Worm (Caenorhabditis elegans) whole organism, L2 larva: Measurements from ENCODE around the gene dnj-7.

Source experiments
- C34F6.9 ChIP-seq: fragments of 150-350 bp; optimal IDR thresholded peaks from 2 replicates; lab custom pipeline; 2014; ENCODE audit warnings: missing biosample characterization, missing genetic modification characterization
- F13H6.1 ChIP-seq: sonication (generic microtip); optimal IDR thresholded peaks from 2 replicates; lab custom pipeline; 2016; ENCODE audit warnings: missing genetic modification characterization, missing compliant biosample characterization
- R02D3.7 ChIP-seq: fragments of 150-350 bp; optimal IDR thresholded peaks from 2 replicates; lab custom pipeline; 2014; ENCODE audit warnings: missing biosample characterization, missing genetic modification characterization
- Y55F3AM.14 ChIP-seq: fragments of 200-800 bp; sonication (Bioruptor generic); optimal IDR thresholded peaks from 2 replicates; lab custom pipeline; 2018; ENCODE audit warnings: mild to moderate bottlenecking, missing genetic modification characterization, missing compliant biosample characterization
- ZK546.5 ChIP-seq: sonication (generic microtip); optimal IDR thresholded peaks from 2 replicates; lab custom pipeline; 2017; ENCODE audit warnings: missing biosample characterization, missing genetic modification characterization
- alr-1 ChIP-seq: fragments of 150-350 bp; optimal IDR thresholded peaks from 2 replicates; lab custom pipeline; 2014; ENCODE audit warnings: missing biosample characterization, missing genetic modification characterization
- aly-2 ChIP-seq: fragments of 150-350 bp; optimal IDR thresholded peaks from 2 replicates; lab custom pipeline; 2014; ENCODE audit warnings: missing biosample characterization, missing genetic modification characterization
- ama-1 ChIP-seq: fragments of 150-350 bp; optimal IDR thresholded peaks from 2 replicates; lab custom pipeline; 2018; ENCODE audit warnings: inconsistent platforms
- blmp-1 ChIP-seq: sonication (generic microtip); optimal IDR thresholded peaks from 2 replicates; lab custom pipeline; 2017; ENCODE audit warnings: missing genetic modification characterization, mild to moderate bottlenecking, missing compliant biosample characterization, antibody characterized with exemption, moderate library complexity; ENCODE audit not compliant: insufficient read depth
- ceh-16 ChIP-seq: fragments of 150-350 bp; optimal IDR thresholded peaks from 2 replicates; lab custom pipeline; 2014; ENCODE audit warnings: missing biosample characterization, missing genetic modification characterization
- ceh-82 ChIP-seq: fragments of 150-350 bp; optimal IDR thresholded peaks from 2 replicates; lab custom pipeline; 2014; ENCODE audit warnings: missing biosample characterization, missing genetic modification characterization
- crh-2 ChIP-seq: sonication (generic microtip); optimal IDR thresholded peaks from 2 replicates; lab custom pipeline; 2017; ENCODE audit warnings: missing biosample characterization, missing genetic modification characterization
- dmd-4 ChIP-seq: sonication (generic microtip); optimal IDR thresholded peaks from 2 replicates; lab custom pipeline; 2017; ENCODE audit warnings: missing biosample characterization, missing genetic modification characterization
- egl-27 ChIP-seq: sonication (generic microtip); optimal IDR thresholded peaks from 3 replicates; lab custom pipeline; 2017; ENCODE audit warnings: missing biosample characterization, missing genetic modification reagents, missing genetic modification characterization
- elt-1 ChIP-seq: fragments of 150-350 bp; optimal IDR thresholded peaks from 2 replicates; lab custom pipeline; 2014; ENCODE audit warnings: missing biosample characterization, missing genetic modification characterization
- elt-3 ChIP-seq: sonication (generic microtip); optimal IDR thresholded peaks from 2 replicates; lab custom pipeline; 2017; ENCODE audit warnings: missing biosample characterization, missing genetic modification characterization
- fos-1 ChIP-seq: fragments of 150-350 bp; optimal IDR thresholded peaks from 2 replicates; lab custom pipeline; 2014; ENCODE audit warnings: missing biosample characterization, missing genetic modification characterization
- gmeb-1 ChIP-seq: fragments of 150-350 bp; optimal IDR thresholded peaks from 2 replicates; lab custom pipeline; 2014; ENCODE audit warnings: missing biosample characterization, missing genetic modification characterization
- lin-11 ChIP-seq: fragments of 150-350 bp; sonication (generic microtip); optimal IDR thresholded peaks from 2 replicates; lab custom pipeline; 2014; ENCODE audit warnings: missing biosample characterization, missing genetic modification characterization, inconsistent platforms, mixed read lengths
- lin-13 ChIP-seq: fragments of 150-350 bp; optimal IDR thresholded peaks from 2 replicates; lab custom pipeline; 2014; ENCODE audit warnings: missing biosample characterization, missing genetic modification reagents, missing genetic modification characterization
- lin-39 ChIP-seq: fragments of 150-350 bp; optimal IDR thresholded peaks from 2 replicates; lab custom pipeline; 2014; ENCODE audit warnings: missing biosample characterization, missing genetic modification reagents, missing genetic modification characterization
- lsy-2 ChIP-seq, 2 experiments: fragments of 150-350 bp in 1 of 2; sonication (generic microtip) in 1 of 2; optimal IDR thresholded peaks; 2 replicates each; lab custom pipeline; 2014 to 2017; ENCODE audit warnings: missing biosample characterization in 2 of 2, missing genetic modification characterization in 2 of 2
- mab-5 ChIP-seq: fragments of 150-350 bp; optimal IDR thresholded peaks from 2 replicates; lab custom pipeline; 2014; ENCODE audit warnings: missing biosample characterization, missing genetic modification characterization
- mbf-1 ChIP-seq: sonication (generic microtip); optimal IDR thresholded peaks from 2 replicates; lab custom pipeline; 2017; ENCODE audit warnings: missing biosample characterization, missing genetic modification characterization
- mdl-1 ChIP-seq, 2 experiments: fragments of 150-350 bp in 1 of 2; sonication (generic microtip) in 1 of 2; optimal IDR thresholded peaks; 2 replicates each; lab custom pipeline; 2017; ENCODE audit warnings: missing biosample characterization in 2 of 2, missing genetic modification characterization in 2 of 2
- nhr-10 ChIP-seq: sonication (generic microtip); optimal IDR thresholded peaks from 2 replicates; lab custom pipeline; 2017; ENCODE audit warnings: missing biosample characterization, missing genetic modification characterization
- nhr-11 ChIP-seq: fragments of 150-350 bp; optimal IDR thresholded peaks from 2 replicates; lab custom pipeline; 2014; ENCODE audit warnings: missing biosample characterization, missing genetic modification characterization
- nhr-12 ChIP-seq: fragments of 150-350 bp; optimal IDR thresholded peaks from 2 replicates; lab custom pipeline; 2014; ENCODE audit warnings: missing biosample characterization, missing genetic modification characterization
- nhr-129 ChIP-seq: fragments of 150-350 bp; optimal IDR thresholded peaks from 2 replicates; lab custom pipeline; 2014; ENCODE audit warnings: missing biosample characterization, missing genetic modification characterization
- nhr-21 ChIP-seq: fragments of 150-350 bp; optimal IDR thresholded peaks from 2 replicates; lab custom pipeline; 2014; ENCODE audit warnings: missing biosample characterization, missing genetic modification characterization
- nhr-23 ChIP-seq: fragments of 150-350 bp; optimal IDR thresholded peaks from 2 replicates; lab custom pipeline; 2014; ENCODE audit warnings: missing biosample characterization, missing genetic modification reagents, missing genetic modification characterization
- nhr-237 ChIP-seq: fragments of 150-350 bp; optimal IDR thresholded peaks from 2 replicates; lab custom pipeline; 2014; ENCODE audit warnings: missing biosample characterization, missing genetic modification characterization
- nhr-25 ChIP-seq: fragments of 150-350 bp; sonication (generic microtip); optimal IDR thresholded peaks from 3 replicates; lab custom pipeline; 2014; ENCODE audit warnings: missing biosample characterization, missing genetic modification characterization
- nhr-6 ChIP-seq: fragments of 150-350 bp; optimal IDR thresholded peaks from 2 replicates; lab custom pipeline; 2014; ENCODE audit warnings: missing biosample characterization, missing genetic modification characterization
- nhr-77 ChIP-seq: fragments of 150-350 bp; optimal IDR thresholded peaks from 2 replicates; lab custom pipeline; 2014; ENCODE audit warnings: missing biosample characterization, missing genetic modification characterization
- peb-1 ChIP-seq: fragments of 150-350 bp; optimal IDR thresholded peaks from 2 replicates; lab custom pipeline; 2014; ENCODE audit warnings: missing biosample characterization, missing genetic modification characterization
- sem-4 ChIP-seq: fragments of 150-350 bp; optimal IDR thresholded peaks from 2 replicates; lab custom pipeline; 2014; ENCODE audit warnings: missing biosample characterization, missing genetic modification reagents, missing genetic modification characterization
- skn-1 ChIP-seq: sonication (generic microtip); optimal IDR thresholded peaks from 2 replicates; lab custom pipeline; 2017; ENCODE audit warnings: missing biosample characterization, missing genetic modification characterization
- sma-3 ChIP-seq: sonication (generic microtip); optimal IDR thresholded peaks from 2 replicates; lab custom pipeline; 2016; ENCODE audit warnings: missing genetic modification reagents, missing genetic modification characterization, missing compliant biosample characterization
- sma-9 ChIP-seq, 2 experiments: fragments of 150-350 bp in 1 of 2; sonication (generic microtip) in 1 of 2; optimal IDR thresholded peaks; 2 replicates each; lab custom pipeline; 2014 to 2016; ENCODE audit warnings: missing genetic modification characterization in 2 of 2, mild to moderate bottlenecking in 1 of 2, missing biosample characterization in 1 of 2, missing compliant biosample characterization in 1 of 2, missing genetic modification reagents in 1 of 2, moderate library complexity in 1 of 2
- snpc-4 ChIP-seq: fragments of 150-350 bp; optimal IDR thresholded peaks from 2 replicates; lab custom pipeline; 2014; ENCODE audit warnings: missing biosample characterization, missing genetic modification characterization
- unc-39 ChIP-seq: fragments of 150-350 bp; optimal IDR thresholded peaks from 2 replicates; lab custom pipeline; 2014; ENCODE audit warnings: missing biosample characterization, missing genetic modification characterization
- unc-55 ChIP-seq: fragments of 150-350 bp; sonication (generic microtip); optimal IDR thresholded peaks from 3 replicates; lab custom pipeline; 2014; ENCODE audit warnings: missing biosample characterization, missing genetic modification reagents, missing genetic modification characterization
- unc-62 ChIP-seq: fragments of 150-350 bp; optimal IDR thresholded peaks from 2 replicates; lab custom pipeline; 2014; ENCODE audit warnings: missing biosample characterization, missing genetic modification reagents, missing genetic modification characterization
- zag-1 ChIP-seq: fragments of 150-350 bp; optimal IDR thresholded peaks from 2 replicates; lab custom pipeline; 2014; ENCODE audit warnings: missing biosample characterization, missing genetic modification characterization
- ztf-1 ChIP-seq: fragments of 200-800 bp; sonication (Bioruptor generic); conservative IDR thresholded peaks from 2 replicates; pipeline ENCODE4 v1.3.6; 2022; ENCODE audit warnings: missing genetic modification characterization, missing compliant biosample characterization
- ztf-11 ChIP-seq: sonication (generic microtip); optimal IDR thresholded peaks from 2 replicates; lab custom pipeline; 2017; ENCODE audit warnings: missing biosample characterization, missing genetic modification characterization
- ztf-4 ChIP-seq: fragments of 150-350 bp; optimal IDR thresholded peaks from 2 replicates; lab custom pipeline; 2014; ENCODE audit warnings: missing biosample characterization, missing genetic modification characterization

Gene dnj-7

ce11 chrX:7177341-7177740 is 17.0 kb upstream of the dnj-7 start, which contains the start of gene F43E12.1:
TSS of gene F43E12.1 (plus strand) at chrX:7177641.
- TF ChIP-seq mbf-1, result no peak
- TF ChIP-seq nhr-23 (tag; lab: Kevin White, UChicago), result no peak
- TF ChIP-seq, all 48 proteins: peak for 0

DNA sequence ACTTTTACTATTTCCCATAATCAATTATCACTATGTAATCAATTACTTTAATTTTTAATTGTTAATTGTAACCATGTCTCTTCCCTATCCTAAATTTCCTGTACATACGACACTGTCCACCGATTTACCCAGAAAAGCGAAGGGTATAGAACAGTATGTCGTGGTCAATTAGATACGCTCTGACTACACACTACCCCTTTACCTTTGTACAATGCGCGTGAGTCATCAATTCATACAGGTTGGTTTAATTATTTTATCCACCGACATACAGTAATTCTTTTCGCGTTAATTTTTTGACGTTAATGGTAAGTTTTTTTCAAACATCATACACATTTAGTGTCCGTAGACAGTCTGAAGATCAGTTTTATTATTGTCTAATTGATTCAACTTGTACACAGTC is 12.7 kb upstream of the dnj-7 start:
- TF ChIP-seq nhr-11 (no peak), mbf-1 (peak; percentile 55), egl-27 (tag; lab: Kevin White, UChicago) (peak; percentile 81), F13H6.1 (tag; lab: Kevin White, UChicago) (peak; percentile 91), R02D3.7 (tag; lab: Kevin White, UChicago) (peak; percentile 54), mdl-1 (tag; optimal IDR thresholded peaks at IDR 0.05; lab: Kevin White, UChicago) (peak in 1 of 2 experiments; percentile 21), nhr-10 (tag; lab: Kevin White, UChicago) (peak; percentile 83), ceh-82 (tag; lab: Kevin White, UChicago) (peak; percentile 38), skn-1 (peak; percentile 22), nhr-23 (tag; lab: Kevin White, UChicago) (no peak), zag-1 (no peak), mab-5 (tag; lab: Kevin White, UChicago) (peak; percentile 25), ztf-1 (no peak), unc-39 (tag; lab: Kevin White, UChicago) (no peak), elt-1 (tag; lab: Kevin White, UChicago) (no peak), nhr-25 (tag; lab: Kevin White, UChicago) (peak; percentile 96), dmd-4 (tag; lab: Kevin White, UChicago) (peak; percentile 33), nhr-21 (tag; lab: Kevin White, UChicago) (peak; percentile 99), sma-9 (GFP tag; optimal IDR thresholded peaks at IDR 0.05; lab: Kevin White, UChicago) (peak; percentile 78), sma-9 (tag; optimal IDR thresholded peaks at IDR 0.05; lab: Kevin White, UChicago) (no peak), sem-4 (tag; lab: Kevin White, UChicago) (peak; percentile 75), lin-39 (tag; lab: Kevin White, UChicago) (no peak), lin-13 (GFP tag; lab: Kevin White, UChicago) (peak; percentile 82), peb-1 (tag; lab: Kevin White, UChicago) (no peak), lsy-2 (tag; optimal IDR thresholded peaks at IDR 0.05; lab: Kevin White, UChicago) (peak; percentile 60 to 86), fos-1 (tag; lab: Kevin White, UChicago) (peak; percentile 96), Y55F3AM.14 (GFP tag; lab: Kevin White, UChicago) (peak; percentile 38), ceh-16 (tag; lab: Kevin White, UChicago) (peak; percentile 80), nhr-12 (tag; lab: Kevin White, UChicago) (no peak), ztf-4 (tag; lab: Kevin White, UChicago) (peak; percentile 55), elt-3 (tag; lab: Kevin White, UChicago) (no peak), nhr-6 (tag; lab: Kevin White, UChicago) (peak; percentile 95), nhr-237 (tag; lab: Kevin White, UChicago) (peak; percentile 83), sma-3 (GFP tag; lab: Kevin White, UChicago) (peak; percentile 99), ZK546.5 (tag; lab: Kevin White, UChicago) (no peak), nhr-129 (peak; percentile 97), snpc-4 (tag; lab: Kevin White, UChicago) (peak; percentile 20), unc-55 (no peak), C34F6.9 (tag; lab: Kevin White, UChicago) (peak; percentile 35), unc-62 (GFP tag; lab: Kevin White, UChicago) (peak; percentile 14), lin-11 (tag; lab: Kevin White, UChicago) (no peak), blmp-1 (tag; lab: Kevin White, UChicago) (peak; percentile 61), gmeb-1 (tag; lab: Kevin White, UChicago) (peak; percentile 92), aly-2 (no peak), crh-2 (tag; lab: Kevin White, UChicago) (peak; percentile 96), ztf-11 (tag; lab: Kevin White, UChicago) (no peak), alr-1 (tag; lab: Kevin White, UChicago) (no peak), nhr-77 (tag; lab: Kevin White, UChicago) (peak; percentile 89), ama-1 (no peak)
